Worm (Caenorhabditis elegans): Measurements from ENCODE around the gene srab-9.

Gene srab-9

ce11 chrV:3144494-3144893 lies 3.4 kb upstream of the srab-9 start, which contains the start of gene srab-10:
TSS of gene srab-10 (minus strand) at chrV:3144594.
- TF ChIP-seq nhr-237 (tag; optimal IDR thresholded peaks at IDR 0.05) (no peak), nhr-12 (tag; optimal IDR thresholded peaks at IDR 0.05) (no peak), isw-1 (GFP tag; IDR thresholded peaks at IDR 0.05) (no peak), hlh-17 (GFP tag; optimal IDR thresholded peaks at IDR 0.05; ENCODE audit: borderline replicate concordance) (no peak), nhr-90 (tag; optimal IDR thresholded peaks at IDR 0.05; ENCODE audit: poor library complexity) (no peak), unc-98 (GFP tag; IDR thresholded peaks at IDR 0.05) (no peak), hpl-2 (GFP tag; optimal IDR thresholded peaks at IDR 0.05) (no peak), irx-1 (tag; optimal IDR thresholded peaks at IDR 0.05) (no peak)

- TF ChIP-seq skn-1 (tag; optimal IDR thresholded peaks at IDR 0.05) (no peak), xbp-1 (tag; optimal IDR thresholded peaks at IDR 0.05) (no peak), vab-15 (tag; optimal IDR thresholded peaks at IDR 0.05) (no peak), lin-13 (GFP tag; optimal IDR thresholded peaks at IDR 0.05) (no peak), nhr-237 (tag; optimal IDR thresholded peaks at IDR 0.05) (no peak), mep-1 (tag; optimal IDR thresholded peaks at IDR 0.05) (no peak), nhr-90 (tag; optimal IDR thresholded peaks at IDR 0.05; ENCODE audit: poor library complexity) (no peak), aha-1 (tag; optimal IDR thresholded peaks at IDR 0.05) (no peak), nhr-84 (tag; optimal IDR thresholded peaks at IDR 0.05) (no peak), C34B4.2 (tag; optimal IDR thresholded peaks at IDR 0.05) (no peak), ces-1 (GFP tag; optimal IDR thresholded peaks at IDR 0.05) (no peak), lin-15B (tag; optimal IDR thresholded peaks at IDR 0.05) (no peak), nhr-20 (tag; optimal IDR thresholded peaks at IDR 0.05) (no peak), nhr-11 (tag; optimal IDR thresholded peaks at IDR 0.05) (no peak), jun-1 (tag; optimal IDR thresholded peaks at IDR 0.05) (no peak), ceh-8 (GFP tag; optimal IDR thresholded peaks at IDR 0.05) (no peak), fkh-10 (GFP tag; optimal IDR thresholded peaks at IDR 0.05) (no peak), snu-23 (GFP tag; optimal IDR thresholded peaks at IDR 0.05) (no peak)
Observed at ce11 chrV:3138488-3138887, 2.6 kb downstream of the srab-9 start, which contains the start of the genes irld-3 and F02C9.1. TSS of gene irld-3 (minus strand) at chrV:3138588. TSS of gene F02C9.1 (plus strand) at chrV:3138703.

ce11 chrV:3133293-3133755 lies 7.8 kb downstream of the srab-9 start, which contains the start of gene F02C9.2:
TSS of gene F02C9.2 (plus strand) at chrV:3133705.
- no peak for TF ChIP-seq lin-13 (GFP tag; optimal IDR thresholded peaks at IDR 0.05)
- TF ChIP-seq lin-39 (tag; optimal IDR thresholded peaks at IDR 0.05): no peak
- TF ChIP-seq C16A3.4 (tag; optimal IDR thresholded peaks at IDR 0.05): no peak
- no peak for TF ChIP-seq efl-3 (GFP tag; optimal IDR thresholded peaks at IDR 0.05)
- TF ChIP-seq ets-5 (GFP tag; IDR thresholded peaks at IDR 0.05): no peak
- TF ChIP-seq lin-14 (GFP tag; optimal IDR thresholded peaks at IDR 0.05): no peak
- no peak for TF ChIP-seq ceh-63 (GFP tag; optimal IDR thresholded peaks at IDR 0.05)
- no peak for TF ChIP-seq ceh-90 (tag; optimal IDR thresholded peaks at IDR 0.05)
- no peak for TF ChIP-seq nhr-11 (tag; optimal IDR thresholded peaks at IDR 0.05)
- TF ChIP-seq aly-2 (tag; optimal IDR thresholded peaks at IDR 0.05): no peak
- TF ChIP-seq fkh-10 (GFP tag; optimal IDR thresholded peaks at IDR 0.05): no peak
- no peak for TF ChIP-seq hlh-4 (tag; optimal IDR thresholded peaks at IDR 0.05)
- TF ChIP-seq nhr-28 (tag; optimal IDR thresholded peaks at IDR 0.05): no peak

- TF ChIP-seq ceh-8 (GFP tag; optimal IDR thresholded peaks at IDR 0.05): peak; percentile 45
- TF ChIP-seq sox-4 (tag; optimal IDR thresholded peaks at IDR 0.05): no peak
Observed at ce11 chrV:3132116-3132515, 9.0 kb downstream of the srab-9 start.

- TF ChIP-seq hlh-4 (tag; optimal IDR thresholded peaks at IDR 0.05) (no peak), nhr-19 (GFP tag; conservative IDR thresholded peaks at IDR 0.05) (no peak), dsc-1 (tag; optimal IDR thresholded peaks at IDR 0.05) (no peak), pqm-1 (tag; optimal IDR thresholded peaks at IDR 0.05) (no peak), swsn-7 (tag; optimal IDR thresholded peaks at IDR 0.05) (no peak), elt-2 (tag; optimal IDR thresholded peaks at IDR 0.05) (no peak)
Observed at ce11 chrV:3128803-3129202, 12.3 kb downstream of the srab-9 start, which contains the start of gene tat-6. TSS of gene tat-6 (plus strand) at chrV:3129103.

Data from whole organism, L1 larva.